Fruit fly (Drosophila melanogaster): ENCODE results near the gene Tk.
A peak's percentile ranks its signal among the peaks of the same experiment; 100 is the strongest.

The Tk gene

DNA sequence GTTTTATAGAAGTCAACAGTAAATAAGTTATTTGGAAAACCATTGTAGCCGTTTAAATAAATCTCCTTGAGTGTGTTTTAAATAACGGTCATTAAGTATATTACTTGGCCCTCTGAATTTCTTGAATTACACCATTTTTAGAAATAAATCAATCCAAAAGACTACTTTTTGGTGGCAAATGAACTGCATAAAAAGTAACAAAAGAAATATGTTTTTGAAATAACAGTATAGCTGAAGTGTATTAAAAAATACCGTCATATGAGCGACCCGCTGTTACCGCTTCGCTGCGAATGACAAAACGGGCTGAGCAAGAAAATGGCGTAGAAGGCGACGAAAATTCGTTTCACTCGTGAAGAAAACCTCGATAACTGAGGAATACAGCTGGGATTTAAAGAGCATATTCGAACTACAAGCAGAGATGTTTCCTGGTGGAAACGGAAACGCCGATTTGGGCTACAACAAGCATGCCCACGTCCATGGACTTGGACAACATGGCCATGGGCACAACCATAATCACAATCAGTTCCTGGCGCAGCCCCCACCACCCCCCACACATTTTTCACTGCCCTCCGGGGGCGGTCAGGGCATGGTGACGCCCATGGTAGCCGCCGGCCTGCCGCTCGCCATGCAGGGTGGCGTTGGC is 55.8 kb downstream of the Tk start, which contains the start of gene CG31211 (continued):
- TF ChIP-seq oc (tag; optimal IDR thresholded peaks at IDR 0.05) (no peak), CG12155 (GFP tag; optimal IDR thresholded peaks at IDR 0.05) (peak; percentile 10), CG13624 (GFP tag; optimal IDR thresholded peaks at IDR 0.05) (peak; percentile 12), H15 (GFP tag; IDR thresholded peaks at IDR 0.05) (no peak), C15 (GFP tag; IDR thresholded peaks at IDR 0.05) (no peak), CG3995 (GFP tag; optimal IDR thresholded peaks at IDR 0.05) (peak; percentile 71), CG9817 (tag; optimal IDR thresholded peaks at IDR 0.05) (no peak), CG34224 (GFP tag; IDR thresholded peaks at IDR 0.05; ENCODE audit: partially characterized antibody) (no peak), MESR4 (GFP tag; optimal IDR thresholded peaks at IDR 0.05) (peak; percentile 96), Myb (GFP tag; optimal IDR thresholded peaks at IDR 0.05) (peak; percentile 65), CG14710 (tag; optimal IDR thresholded peaks at IDR 0.05) (peak; percentile 46), Ets97D (GFP tag; optimal IDR thresholded peaks at IDR 0.05) (peak; percentile 41), mirr (GFP tag; optimal IDR thresholded peaks at IDR 0.05) (no peak), Dp (GFP tag; optimal IDR thresholded peaks at IDR 0.05) (peak; percentile 54), CG4617 (GFP tag; optimal IDR thresholded peaks at IDR 0.05; ENCODE audit: borderline replicate concordance) (peak; percentile 70), ftz-f1 (GFP tag; optimal IDR thresholded peaks at IDR 0.05) (peak; percentile 8), Dek (tag; optimal IDR thresholded peaks at IDR 0.05) (peak; percentile 32), CG6272 (GFP tag; IDR thresholded peaks at IDR 0.05) (no peak), gem (tag; optimal IDR thresholded peaks at IDR 0.05) (peak; percentile 31), Dll (GFP tag; IDR thresholded peaks at IDR 0.05; ENCODE audit: partially characterized antibody) (no peak), Elba2 (GFP tag; optimal IDR thresholded peaks at IDR 0.05) (no peak), danr (GFP tag; IDR thresholded peaks at IDR 0.05) (no peak), dan (GFP tag; IDR thresholded peaks at IDR 0.05) (no peak), Med (GFP tag) (peak; percentile 79), CG7556 (GFP tag; optimal IDR thresholded peaks at IDR 0.05) (no peak), D19B (GFP tag; optimal IDR thresholded peaks at IDR 0.05) (no peak), CG12659 (GFP tag; optimal IDR thresholded peaks at IDR 0.05) (peak; percentile 63), tll (GFP tag; optimal IDR thresholded peaks at IDR 0.05) (peak in 1 of 2 experiments; percentile 70), crp (GFP tag; optimal IDR thresholded peaks at IDR 0.05) (peak in 1 of 2 experiments; percentile 31), tio (GFP tag; optimal IDR thresholded peaks at IDR 0.05) (peak; percentile 27), nerfin-2 (GFP tag; IDR thresholded peaks at IDR 0.05; ENCODE audit: partially characterized antibody) (no peak), CG31224 (GFP tag; IDR thresholded peaks at IDR 0.05) (no peak), slbo (GFP tag; IDR thresholded peaks at IDR 0.05) (no peak), sens (GFP tag) (peak; percentile 69), pzg (GFP tag; optimal IDR thresholded peaks at IDR 0.05) (peak; percentile 2), CG8359 (GFP tag; optimal IDR thresholded peaks at IDR 0.05; ENCODE audit: borderline replicate concordance) (no peak), Nf-YC (tag; optimal IDR thresholded peaks at IDR 0.05) (peak; percentile 7), CG15601 (tag; optimal IDR thresholded peaks at IDR 0.05) (no peak), ham (GFP tag; IDR thresholded peaks at IDR 0.05) (no peak), CG13424 (tag; optimal IDR thresholded peaks at IDR 0.05) (peak; percentile 14), gcm2 (GFP tag; optimal IDR thresholded peaks at IDR 0.05) (peak; percentile 14), CoRest (tag; optimal IDR thresholded peaks at IDR 0.05) (peak; percentile 26), dpn (GFP tag; optimal IDR thresholded peaks at IDR 0.05) (peak in 1 of 2 experiments; percentile 7), CG10321 (GFP tag; IDR thresholded peaks at IDR 0.05) (no peak), bowl (GFP tag; IDR thresholded peaks at IDR 0.05) (no peak), CG17186 (GFP tag; optimal IDR thresholded peaks at IDR 0.05) (peak; percentile 8), BEAF-32 (GFP tag; optimal IDR thresholded peaks at IDR 0.05) (peak; percentile 10), CG13287 (GFP tag; IDR thresholded peaks at IDR 0.05; ENCODE audit: partially characterized antibody) (no peak), CG9797 (GFP tag; optimal IDR thresholded peaks at IDR 0.05) (no peak)
